Fruit fly (Drosophila melanogaster): ENCODE measurements around the gene CG17572.
A peak's percentile ranks its signal among the peaks of the same experiment; 100 is the strongest.

Gene CG17572

dm6 chr2L:19023972-19024743 is 49.8 kb downstream of the CG17572 start (continued):
- TF ChIP-seq Eip75B (GFP tag; optimal IDR thresholded peaks at IDR 0.05) (peak; percentile 53), Smox (GFP tag; optimal IDR thresholded peaks at IDR 0.05) (peak; percentile 57), OdsH (GFP tag; optimal IDR thresholded peaks at IDR 0.05) (peak; percentile 61), CG9139 (GFP tag; optimal IDR thresholded peaks at IDR 0.05) (peak; percentile 55), CG16779 (tag; optimal IDR thresholded peaks at IDR 0.05) (peak; percentile 10), CG15336 (GFP tag; IDR thresholded peaks at IDR 0.05) (no peak), Hr4 (GFP tag; optimal IDR thresholded peaks at IDR 0.05) (peak; percentile 48), CG3919 (GFP tag; optimal IDR thresholded peaks at IDR 0.05) (peak; percentile 54), CG11902 (GFP tag; optimal IDR thresholded peaks at IDR 0.05) (peak; percentile 29), CG11762 (GFP tag; optimal IDR thresholded peaks at IDR 0.05; ENCODE audit: insufficient read depth) (peak; percentile 8), CG6808 (GFP tag; optimal IDR thresholded peaks at IDR 0.05) (peak; percentile 75), esn (GFP tag; optimal IDR thresholded peaks at IDR 0.05) (peak; percentile 62), achi (GFP tag; optimal IDR thresholded peaks at IDR 0.05) (peak; percentile 57), Blimp-1 (GFP tag; optimal IDR thresholded peaks at IDR 0.05) (peak; percentile 30), Sox15 (GFP tag; optimal IDR thresholded peaks at IDR 0.05) (peak; percentile 42), CG4318 (GFP tag; optimal IDR thresholded peaks at IDR 0.05) (peak; percentile 28), CG6854 (GFP tag; optimal IDR thresholded peaks at IDR 0.05) (no peak), CG8319 (GFP tag; optimal IDR thresholded peaks at IDR 0.05) (peak; percentile 37), CG11294 (GFP tag; IDR thresholded peaks at IDR 0.05) (no peak; the same call in 1 of the 2 replicates), CG6792 (GFP tag; optimal IDR thresholded peaks at IDR 0.05) (peak; percentile 54), Hr39 (GFP tag; optimal IDR thresholded peaks at IDR 0.05) (peak; percentile 34), CG7368 (GFP tag; optimal IDR thresholded peaks at IDR 0.05) (no peak), CG34406 (GFP tag; optimal IDR thresholded peaks at IDR 0.05) (peak; percentile 48), fd59A (GFP tag; optimal IDR thresholded peaks at IDR 0.05) (peak; percentile 49), fd85E (GFP tag; optimal IDR thresholded peaks at IDR 0.05) (no peak)

- TF ChIP-seq CG32006 (GFP tag; optimal IDR thresholded peaks at IDR 0.05) (no peak), CG8319 (GFP tag; optimal IDR thresholded peaks at IDR 0.05) (no peak), Sox14 (GFP tag; optimal IDR thresholded peaks at IDR 0.05) (no peak), CG34406 (GFP tag; optimal IDR thresholded peaks at IDR 0.05) (no peak), topi (GFP tag; optimal IDR thresholded peaks at IDR 0.05) (no peak), eg (GFP tag; IDR thresholded peaks at IDR 0.05) (no peak), dac (GFP tag; optimal IDR thresholded peaks at IDR 0.05) (no peak), pdm3 (GFP tag; optimal IDR thresholded peaks at IDR 0.05) (no peak), CG3919 (GFP tag; optimal IDR thresholded peaks at IDR 0.05) (no peak), Gug (GFP tag; IDR thresholded peaks at IDR 0.05) (no peak), CG6163 (GFP tag; IDR thresholded peaks at IDR 0.05) (no peak), Hr39 (GFP tag; optimal IDR thresholded peaks at IDR 0.05) (no peak), dsx (GFP tag; optimal IDR thresholded peaks at IDR 0.05; ENCODE audit: poor library complexity, severe bottlenecking) (no peak), Sox102F (GFP tag; optimal IDR thresholded peaks at IDR 0.05) (no peak), Eip75B (GFP tag; optimal IDR thresholded peaks at IDR 0.05) (no peak), CG8119 (GFP tag; IDR thresholded peaks at IDR 0.05) (no peak), CG6808 (GFP tag; optimal IDR thresholded peaks at IDR 0.05) (no peak), Lpt (GFP tag; optimal IDR thresholded peaks at IDR 0.05) (no peak), CG3032 (tag; optimal IDR thresholded peaks at IDR 0.05) (no peak), CG10631 (GFP tag; optimal IDR thresholded peaks at IDR 0.05) (no peak)
These were observed 51.8 kb downstream of the CG17572 start, which contains the start of gene CG15172 for dm6 chr2L:19022221-19022516. CG15172 (plus strand) TSS chr2L:19022417.

Data from whole organism, prepupa.